Worm (Caenorhabditis elegans): ENCODE measurements around the gene daf-36.

ce11 chrV:10174632-10175075, 50.9 kb downstream of the daf-36 start:
- no peak for TF ChIP-seq sdz-12 (GFP tag; optimal IDR thresholded peaks at IDR 0.05)
- TF ChIP-seq ceh-32 (tag; optimal IDR thresholded peaks at IDR 0.05; ENCODE audit: poor library complexity) = no peak
- no peak for TF ChIP-seq F44E2.7 (GFP tag; IDR thresholded peaks at IDR 0.05)
- peak; percentile 100 for TF ChIP-seq aha-1 (tag)
- peak; percentile 56 for TF ChIP-seq hlh-11 (tag; optimal IDR thresholded peaks at IDR 0.05)
- TF ChIP-seq duxl-1 (tag; optimal IDR thresholded peaks at IDR 0.05; ENCODE audit: poor library complexity) = no peak
- TF ChIP-seq ztf-11 (tag; optimal IDR thresholded peaks at IDR 0.05) = no peak
- no peak for TF ChIP-seq madf-5 (GFP tag; IDR thresholded peaks at IDR 0.05)
- peak; percentile 86 for TF ChIP-seq nhr-11 (tag; optimal IDR thresholded peaks at IDR 0.05)
- no peak for TF ChIP-seq ama-1 (optimal IDR thresholded peaks at IDR 0.05)
- no peak for TF ChIP-seq R02D3.7 (tag; optimal IDR thresholded peaks at IDR 0.05)
- TF ChIP-seq ZK546.5 (tag; optimal IDR thresholded peaks at IDR 0.05) = no peak
- peak; percentile 62 to 85 for TF ChIP-seq lsy-2 (tag; optimal IDR thresholded peaks at IDR 0.05)
